Worm (Caenorhabditis elegans) whole organism, L4 larva: ENCODE data around the gene ethe-1.

ENCODE experiments used
- F37D6.2 ChIP-seq: sonication (generic microtip); optimal IDR thresholded peaks from 2 replicates; lab custom pipeline; 2016; ENCODE audit warnings: mild to moderate bottlenecking, missing genetic modification characterization, missing compliant biosample characterization
- F44E2.7 ChIP-seq: fragments of 200-800 bp; sonication (Bioruptor generic); IDR thresholded peaks from 2 replicates; pipeline ENCODE4 v2.1.2; 2022; ENCODE audit warnings: missing genetic modification characterization, missing compliant biosample characterization
- F49E8.2 ChIP-seq: sonication (generic microtip); optimal IDR thresholded peaks from 2 replicates; lab custom pipeline; 2016; ENCODE audit warnings: missing compliant biosample characterization, mild to moderate bottlenecking, missing genetic modification characterization, borderline replicate concordance
- R02D3.7 ChIP-seq: fragments of 150-350 bp; sonication (generic microtip); optimal IDR thresholded peaks from 3 replicates; lab custom pipeline; 2014; ENCODE audit warnings: missing biosample characterization, missing genetic modification characterization
- T20F7.1 ChIP-seq: fragments of 200-800 bp; sonication (Bioruptor generic); optimal IDR thresholded peaks from 2 replicates; lab custom pipeline; 2018; ENCODE audit warnings: mild to moderate bottlenecking, missing genetic modification characterization, missing compliant biosample characterization
- T26A8.4 ChIP-seq: fragments of 200-800 bp; sonication (Bioruptor generic); IDR thresholded peaks from 2 replicates; pipeline ENCODE4 v1.3.6; 2022; ENCODE audit warnings: missing genetic modification characterization, missing compliant biosample characterization
- Y48G9A.11 ChIP-seq: fragments of 200-800 bp; sonication (Bioruptor generic); IDR thresholded peaks from 2 replicates; pipeline ENCODE4 v1.3.6; 2022; ENCODE audit warnings: missing genetic modification reagents, missing genetic modification characterization, missing compliant biosample characterization
- ZK337.2 ChIP-seq: fragments of 200-800 bp; sonication (Bioruptor generic); IDR thresholded peaks from 2 replicates; pipeline ENCODE4 v1.3.6; 2022; ENCODE audit warnings: missing genetic modification reagents, missing genetic modification characterization, missing compliant biosample characterization
- ZK546.5 ChIP-seq, 2 experiments: sonication (generic microtip); optimal IDR thresholded peaks; 2 replicates each; lab custom pipeline; 2017; ENCODE audit warnings: missing biosample characterization in 2 of 2, missing genetic modification characterization in 2 of 2
- aha-1 ChIP-seq: fragments of 150-350 bp; peaks from one replicate; lab custom pipeline; 2014; ENCODE audit warnings: missing biosample characterization, missing genetic modification characterization
- aly-2 ChIP-seq: sonication (generic microtip); optimal IDR thresholded peaks from 2 replicates; lab custom pipeline; 2018; ENCODE audit warnings: missing biosample characterization, missing genetic modification characterization
- ama-1 ChIP-seq: fragments of 150-350 bp; optimal IDR thresholded peaks from 2 replicates; lab custom pipeline; 2014; ENCODE audit warnings: inconsistent platforms, mixed read lengths
- ceh-28 ChIP-seq: fragments of 150-350 bp; optimal IDR thresholded peaks from 2 replicates; lab custom pipeline; 2014; ENCODE audit warnings: missing biosample characterization, missing genetic modification reagents, missing genetic modification characterization
- ces-1 ChIP-seq: fragments of 150-350 bp; sonication (generic microtip); optimal IDR thresholded peaks from 4 replicates; lab custom pipeline; 2014; ENCODE audit warnings: missing biosample characterization, missing genetic modification reagents, missing genetic modification characterization
- ctbp-1 ChIP-seq: fragments of 200-800 bp; sonication (Bioruptor generic); IDR thresholded peaks from 2 replicates; pipeline ENCODE4 v1.3.6; 2022; ENCODE audit warnings: missing genetic modification reagents, missing genetic modification characterization, missing compliant biosample characterization
- daf-12 ChIP-seq: fragments of 150-350 bp; optimal IDR thresholded peaks from 2 replicates; lab custom pipeline; 2014; ENCODE audit warnings: missing biosample characterization, missing genetic modification reagents, missing genetic modification characterization
- daf-16 ChIP-seq, 3 experiments: sonication (generic microtip); optimal IDR thresholded peaks; 2 replicates each; lab custom pipeline; 2016 to 2017; ENCODE audit warnings: missing genetic modification characterization in 3 of 3, missing genetic modification reagents in 3 of 3, mild to moderate bottlenecking in 2 of 3, missing compliant biosample characterization in 2 of 3, missing biosample characterization in 1 of 3, moderate library complexity in 1 of 3
- daf-8 ChIP-seq: fragments of 200-800 bp; sonication (Bioruptor generic); IDR thresholded peaks from 2 replicates; pipeline ENCODE4 v1.3.6; 2022; ENCODE audit warnings: missing genetic modification characterization, missing compliant biosample characterization
- dmd-6 ChIP-seq: fragments of 200-800 bp; sonication (Bioruptor generic); IDR thresholded peaks from 2 replicates; pipeline ENCODE4 v1.3.6; 2022; ENCODE audit warnings: missing genetic modification reagents, missing genetic modification characterization, missing compliant biosample characterization
- dmd-8 ChIP-seq: fragments of 200-800 bp; sonication (Bioruptor generic); IDR thresholded peaks from 2 replicates; pipeline ENCODE4 v1.3.6; 2022; ENCODE audit warnings: missing genetic modification characterization, missing compliant biosample characterization
- dpl-1 ChIP-seq: fragments of 150-350 bp; optimal IDR thresholded peaks from 2 replicates; lab custom pipeline; 2014; ENCODE audit warnings: missing biosample characterization, missing genetic modification reagents, missing genetic modification characterization
- dve-1 ChIP-seq: sonication (generic microtip); optimal IDR thresholded peaks from 2 replicates; lab custom pipeline; 2017; ENCODE audit warnings: antibody characterized with exemption, mild to moderate bottlenecking, missing genetic modification characterization, missing compliant biosample characterization; ENCODE audit not compliant: insufficient read depth
- egl-27 ChIP-seq: sonication (generic microtip); optimal IDR thresholded peaks from 3 replicates; lab custom pipeline; 2017; ENCODE audit warnings: missing biosample characterization, missing genetic modification reagents, missing genetic modification characterization
- egl-43 ChIP-seq: fragments of 200-800 bp; sonication (Bioruptor generic); IDR thresholded peaks from 2 replicates; pipeline ENCODE4 v1.3.6; 2022; ENCODE audit warnings: missing genetic modification reagents, missing genetic modification characterization, missing compliant biosample characterization
- hlh-30 ChIP-seq: sonication (generic microtip); optimal IDR thresholded peaks from 2 replicates; lab custom pipeline; 2017; ENCODE audit warnings: antibody characterized with exemption, mild to moderate bottlenecking, missing genetic modification characterization, missing compliant biosample characterization; ENCODE audit not compliant: insufficient read depth
- lir-3 ChIP-seq: sonication (generic microtip); optimal IDR thresholded peaks from 2 replicates; lab custom pipeline; 2016; ENCODE audit warnings: mild to moderate bottlenecking, missing genetic modification characterization, missing compliant biosample characterization
- madf-9 ChIP-seq: fragments of 200-800 bp; sonication (Bioruptor generic); conservative IDR thresholded peaks from 2 replicates; pipeline ENCODE4 v1.3.6; 2022; ENCODE audit warnings: missing genetic modification reagents, missing genetic modification characterization, missing compliant biosample characterization
- mdl-1 ChIP-seq, 2 experiments: fragments of 150-350 bp in 1 of 2; sonication (generic microtip) in 1 of 2; optimal IDR thresholded peaks; 2 replicates each; lab custom pipeline; 2014 to 2017; ENCODE audit warnings: missing biosample characterization in 2 of 2, missing genetic modification characterization in 2 of 2
- mep-1 ChIP-seq: fragments of 150-350 bp; sonication (generic microtip); optimal IDR thresholded peaks from 3 replicates; lab custom pipeline; 2014; ENCODE audit warnings: missing biosample characterization, missing genetic modification characterization
- mes-2 ChIP-seq: sonication (generic microtip); optimal IDR thresholded peaks from 2 replicates; lab custom pipeline; 2016; ENCODE audit warnings: missing genotype, mild to moderate bottlenecking, missing genetic modification characterization, missing compliant biosample characterization; ENCODE audit not compliant: poor library complexity, severe bottlenecking
- mxl-2 ChIP-seq: fragments of 200-800 bp; sonication (Bioruptor generic); conservative IDR thresholded peaks from 2 replicates; pipeline ENCODE4 v1.3.6; 2022; ENCODE audit warnings: missing genetic modification reagents, missing genetic modification characterization, missing compliant biosample characterization
- mxl-3 ChIP-seq: fragments of 200-800 bp; sonication (Bioruptor generic); optimal IDR thresholded peaks from 2 replicates; lab custom pipeline; 2018; ENCODE audit warnings: mild to moderate bottlenecking, missing genetic modification characterization, missing compliant biosample characterization
- nhr-10 ChIP-seq: fragments of 150-350 bp; optimal IDR thresholded peaks from 2 replicates; lab custom pipeline; 2014; ENCODE audit warnings: missing biosample characterization, missing genetic modification characterization
- nhr-111 ChIP-seq: fragments of 200-800 bp; sonication (Bioruptor generic); optimal IDR thresholded peaks from 2 replicates; lab custom pipeline; 2018; ENCODE audit warnings: mild to moderate bottlenecking, missing genetic modification characterization, missing compliant biosample characterization
- nhr-28 ChIP-seq: fragments of 150-350 bp; optimal IDR thresholded peaks from 2 replicates; lab custom pipeline; 2014; ENCODE audit warnings: missing biosample characterization, missing genetic modification characterization
- nhr-48 ChIP-seq: sonication (generic microtip); optimal IDR thresholded peaks from 2 replicates; lab custom pipeline; 2016; ENCODE audit warnings: mild to moderate bottlenecking, missing genetic modification characterization, missing compliant biosample characterization
- nhr-77 ChIP-seq: fragments of 150-350 bp; optimal IDR thresholded peaks from 2 replicates; lab custom pipeline; 2014; ENCODE audit warnings: missing biosample characterization, missing genetic modification characterization
- rbr-2 ChIP-seq: sonication (generic microtip); optimal IDR thresholded peaks from 2 replicates; lab custom pipeline; 2016; ENCODE audit warnings: missing genotype, missing genetic modification characterization, missing compliant biosample characterization
- snpc-1.2 ChIP-seq: fragments of 200-800 bp; sonication (Bioruptor generic); IDR thresholded peaks from 2 replicates; pipeline ENCODE4 v1.3.6; 2022; ENCODE audit warnings: missing genetic modification reagents, missing genetic modification characterization, missing compliant biosample characterization
- snpc-4 ChIP-seq: fragments of 150-350 bp; optimal IDR thresholded peaks from 2 replicates; lab custom pipeline; 2014; ENCODE audit warnings: missing biosample characterization, missing genetic modification characterization
- spr-3 ChIP-seq: fragments of 200-800 bp; sonication (Bioruptor generic); optimal IDR thresholded peaks from 2 replicates; lab custom pipeline; 2018; ENCODE audit warnings: mild to moderate bottlenecking, missing genetic modification characterization, missing compliant biosample characterization
- tag-97 ChIP-seq: fragments of 200-800 bp; sonication (Bioruptor generic); IDR thresholded peaks from 2 replicates; pipeline ENCODE4 v1.3.6; 2022; ENCODE audit warnings: missing genetic modification characterization, missing compliant biosample characterization
- tra-1 ChIP-seq: fragments of 200-800 bp; sonication (Bioruptor generic); IDR thresholded peaks from 2 replicates; pipeline ENCODE4 v1.3.6; 2022; ENCODE audit warnings: missing genetic modification reagents, missing genetic modification characterization, missing compliant biosample characterization
- unc-130 ChIP-seq: sonication (generic microtip); optimal IDR thresholded peaks from 2 replicates; lab custom pipeline; 2016; ENCODE audit warnings: missing genetic modification reagents, missing genetic modification characterization, missing compliant biosample characterization
- zag-1 ChIP-seq: fragments of 150-350 bp; optimal IDR thresholded peaks from 2 replicates; lab custom pipeline; 2014; ENCODE audit warnings: missing biosample characterization, missing genetic modification characterization
- zfp-2 ChIP-seq: sonication (generic microtip); optimal IDR thresholded peaks from 2 replicates; lab custom pipeline; 2016; ENCODE audit warnings: mild to moderate bottlenecking, missing genetic modification characterization, missing compliant biosample characterization
- zip-11 ChIP-seq: fragments of 200-800 bp; sonication (Bioruptor generic); IDR thresholded peaks from 2 replicates; pipeline ENCODE4 v1.3.6; 2022; ENCODE audit warnings: missing genetic modification characterization, missing compliant biosample characterization
- zip-2 ChIP-seq: fragments of 150-350 bp; optimal IDR thresholded peaks from 2 replicates; lab custom pipeline; 2014; ENCODE audit warnings: missing biosample characterization, missing genetic modification characterization
- ztf-11 ChIP-seq: fragments of 150-350 bp; optimal IDR thresholded peaks from 2 replicates; lab custom pipeline; 2014; ENCODE audit warnings: missing biosample characterization, missing genetic modification characterization
- ztf-7 ChIP-seq: fragments of 150-350 bp; optimal IDR thresholded peaks from 2 replicates; lab custom pipeline; 2014; ENCODE audit warnings: missing biosample characterization, missing genetic modification characterization

The ethe-1 gene

ce11 chrIV:9514132-9514531 is 5.6 kb upstream of the ethe-1 start (continued):
- no peak for TF ChIP-seq dpl-1 (GFP tag; lab: Kevin White, UChicago)
- peak; percentile 14 for TF ChIP-seq nhr-28 (tag; lab: Kevin White, UChicago)
- peak; percentile 10 for TF ChIP-seq hlh-30 (tag; lab: Kevin White, UChicago)
- TF ChIP-seq snpc-1.2 (GFP tag; lab: Robert Waterston, UW), result no peak
- TF ChIP-seq ctbp-1, result no peak
- no peak for TF ChIP-seq daf-12
- TF ChIP-seq T26A8.4 (GFP tag; lab: Robert Waterston, UW), result no peak
- TF ChIP-seq ceh-28 (tag; lab: Kevin White, UChicago), result no peak
- peak; percentile 40 for TF ChIP-seq dve-1 (tag; lab: Kevin White, UChicago)

- no peak for TF ChIP-seq egl-27
- TF ChIP-seq mxl-3, result peak; percentile 74
- TF ChIP-seq mdl-1 (tag; optimal IDR thresholded peaks at IDR 0.05; lab: Kevin White, UChicago), result peak in 1 of 2 experiments; percentile 72
- no peak for TF ChIP-seq nhr-10 (tag; lab: Kevin White, UChicago)
- no peak for TF ChIP-seq ZK337.2
- TF ChIP-seq lir-3 (tag; lab: Kevin White, UChicago), result no peak
- no peak for TF ChIP-seq zfp-2 (tag; lab: Kevin White, UChicago)
- TF ChIP-seq daf-8 (GFP tag; lab: Robert Waterston, UW), result no peak
- peak; percentile 94 for TF ChIP-seq aha-1 (tag; lab: Kevin White, UChicago)
- no peak for TF ChIP-seq mxl-2 (GFP tag; lab: Robert Waterston, UW)
- peak; percentile 77 for TF ChIP-seq hlh-30 (tag; lab: Kevin White, UChicago)
- 0 out of 2 replicates have a peak, but pooled peaks have one; percentile 53 for TF ChIP-seq Y48G9A.11
- peak; percentile 83 for TF ChIP-seq nhr-48
- no peak for TF ChIP-seq F49E8.2
- TF ChIP-seq aly-2 (tag; lab: Kevin White, UChicago), result no peak
- TF ChIP-seq T26A8.4 (GFP tag; lab: Robert Waterston, UW), result no peak
- no peak for TF ChIP-seq ZK546.5 (tag; optimal IDR thresholded peaks at IDR 0.05; lab: Kevin White, UChicago)
- TF ChIP-seq ztf-7 (tag; lab: Kevin White, UChicago), result no peak
- TF ChIP-seq F44E2.7, result no peak
- no peak for TF ChIP-seq zip-11
- peak; percentile 67 for TF ChIP-seq snpc-4 (tag; lab: Kevin White, UChicago)
- TF ChIP-seq tra-1 (GFP tag; lab: Robert Waterston, UW), result no peak
- TF ChIP-seq spr-3, result no peak
- TF ChIP-seq mes-2 (tag; lab: Kevin White, UChicago), result peak; percentile 45
- no peak for TF ChIP-seq ztf-11
- no peak for TF ChIP-seq rbr-2 (tag; lab: Kevin White, UChicago)
- no peak for TF ChIP-seq ces-1 (GFP tag; lab: Kevin White, UChicago)
- TF ChIP-seq nhr-77 (tag; lab: Kevin White, UChicago), result peak; percentile 78
- TF ChIP-seq T20F7.1 (GFP tag; lab: Kevin White, UChicago), result peak; percentile 22
- no peak for TF ChIP-seq nhr-111
- no peak for TF ChIP-seq ama-1 (lab: Kevin White, UChicago)
- no peak for TF ChIP-seq R02D3.7 (tag; lab: Kevin White, UChicago)
- no peak for TF ChIP-seq zag-1 (tag; lab: Kevin White, UChicago)
- TF ChIP-seq dpl-1 (GFP tag; lab: Kevin White, UChicago), result peak; percentile 22
- no peak for TF ChIP-seq daf-16 (GFP tag; optimal IDR thresholded peaks at IDR 0.05; lab: Kevin White, UChicago)
- TF ChIP-seq daf-16 (tag; optimal IDR thresholded peaks at IDR 0.05; lab: Kevin White, UChicago), result peak; percentile 78
- TF ChIP-seq dmd-8, result no peak
- TF ChIP-seq dmd-6, result peak; percentile 60
- TF ChIP-seq ctbp-1, result no peak
- peak; percentile 28 for TF ChIP-seq mep-1 (tag; lab: Kevin White, UChicago)
- TF ChIP-seq nhr-28 (tag; lab: Kevin White, UChicago), result peak; percentile 83
- no peak for TF ChIP-seq tag-97 (GFP tag; lab: Robert Waterston, UW)
- TF ChIP-seq unc-130 (GFP tag; lab: Kevin White, UChicago), result no peak
- no peak for TF ChIP-seq zip-2
- TF ChIP-seq egl-43 (GFP tag; lab: Robert Waterston, UW), result no peak
- no peak for TF ChIP-seq F37D6.2 (tag; lab: Kevin White, UChicago)
- no peak for TF ChIP-seq madf-9 (GFP tag; lab: Robert Waterston, UW)
Measured at ce11 chrIV:9513360-9513777, 4.8 kb upstream of the ethe-1 start.
